Fruit fly (Drosophila melanogaster) whole organism, prepupa: ENCODE data around the gene CG8665.
A peak's percentile ranks its signal among the peaks of the same experiment; 100 is the strongest.

Experiments used
- CG10669 ChIP-seq: fragments of 200-800 bp; sonication (Bioruptor generic); optimal IDR thresholded peaks from 3 replicates; lab custom pipeline; 2018; ENCODE audit warnings: missing biosample characterization, mild to moderate bottlenecking, missing genetic modification characterization, moderate library complexity
- CG11902 ChIP-seq: fragments of 200-800 bp; sonication (Bioruptor generic); optimal IDR thresholded peaks from 3 replicates; lab custom pipeline; 2016; ENCODE audit warnings: missing biosample characterization, missing genetic modification characterization
- CG15336 ChIP-seq: fragments of 200-800 bp; sonication (Bioruptor generic); IDR thresholded peaks from 2 replicates; pipeline ENCODE4 v1.3.6; 2022; ENCODE audit warnings: missing biosample characterization, missing genetic modification characterization
- CG1621 ChIP-seq: fragments of 200-800 bp; sonication (Bioruptor generic); optimal IDR thresholded peaks from 3 replicates; lab custom pipeline; 2018; ENCODE audit warnings: missing biosample characterization, mild to moderate bottlenecking, missing genetic modification characterization
- CG16779 ChIP-seq: fragments of 200-800 bp; sonication (Bioruptor generic); optimal IDR thresholded peaks from 3 replicates; lab custom pipeline; 2017; ENCODE audit warnings: missing biosample characterization, mild to moderate bottlenecking, missing genetic modification characterization
- CG3032 ChIP-seq: fragments of 200-800 bp; optimal IDR thresholded peaks from 2 replicates; lab custom pipeline; 2019; ENCODE audit warnings: missing biosample characterization, mild to moderate bottlenecking, missing genetic modification characterization, moderate library complexity
- CG4318 ChIP-seq: fragments of 200-800 bp; sonication (Bioruptor generic); optimal IDR thresholded peaks from 3 replicates; lab custom pipeline; 2017; ENCODE audit warnings: missing biosample characterization, mild to moderate bottlenecking, missing genetic modification characterization
- CG6792 ChIP-seq: fragments of 200-800 bp; sonication (Bioruptor generic); optimal IDR thresholded peaks from 3 replicates; lab custom pipeline; 2016; ENCODE audit warnings: missing biosample characterization, missing genetic modification characterization
- CG6854 ChIP-seq: fragments of 200-800 bp; sonication (Bioruptor generic); optimal IDR thresholded peaks from 2 replicates; lab custom pipeline; 2017; ENCODE audit warnings: missing biosample characterization, mild to moderate bottlenecking, missing genetic modification characterization
- CG8119 ChIP-seq: fragments of 200-800 bp; sonication (Bioruptor generic); IDR thresholded peaks from 3 replicates; pipeline ENCODE4 v1.3.6; 2022; ENCODE audit warnings: missing biosample characterization, missing genetic modification characterization
- CG8319 ChIP-seq: fragments of 200-800 bp; sonication (Bioruptor generic); optimal IDR thresholded peaks from 3 replicates; lab custom pipeline; 2016; ENCODE audit warnings: missing biosample characterization, missing genetic modification characterization
- Eip75B ChIP-seq: fragments of 200-800 bp; sonication (Bioruptor generic); optimal IDR thresholded peaks from 3 replicates; lab custom pipeline; 2016; ENCODE audit warnings: missing biosample characterization, missing genetic modification characterization
- Eip78C ChIP-seq: fragments of 200-800 bp; sonication (Bioruptor generic); peaks from one replicate; lab custom pipeline; 2016; ENCODE audit warnings: missing biosample characterization, missing genetic modification characterization
- Ets21C ChIP-seq: fragments of 200-800 bp; sonication (Bioruptor generic); optimal IDR thresholded peaks from 3 replicates; lab custom pipeline; 2016; ENCODE audit warnings: missing biosample characterization, missing genetic modification characterization
- Ets96B ChIP-seq: fragments of 200-800 bp; optimal IDR thresholded peaks from 2 replicates; lab custom pipeline; 2019; ENCODE audit warnings: missing biosample characterization, mild to moderate bottlenecking, missing genetic modification characterization, moderate library complexity
- Gug ChIP-seq: fragments of 200-800 bp; sonication (Bioruptor generic); IDR thresholded peaks from 2 replicates; pipeline ENCODE4 v1.3.6; 2022; ENCODE audit warnings: missing biosample characterization, missing genetic modification characterization
- Hr38 ChIP-seq: sonication (Bioruptor generic); optimal IDR thresholded peaks from 2 replicates; lab custom pipeline; 2016; ENCODE audit warnings: missing biosample characterization, missing genetic modification characterization
- Hr4 ChIP-seq: fragments of 200-800 bp; sonication (Bioruptor generic); optimal IDR thresholded peaks from 3 replicates; lab custom pipeline; 2016; ENCODE audit warnings: missing biosample characterization, missing genetic modification characterization
- Met ChIP-seq: fragments of 200-800 bp; sonication (Bioruptor generic); optimal IDR thresholded peaks from 3 replicates; lab custom pipeline; 2016; ENCODE audit warnings: missing biosample characterization, missing genetic modification characterization
- OdsH ChIP-seq: fragments of 200-800 bp; sonication (Bioruptor generic); optimal IDR thresholded peaks from 3 replicates; lab custom pipeline; 2016; ENCODE audit warnings: missing biosample characterization, missing genetic modification characterization
- Smox ChIP-seq: fragments of 200-800 bp; sonication (Bioruptor generic); optimal IDR thresholded peaks from 3 replicates; lab custom pipeline; 2016; ENCODE audit warnings: missing biosample characterization, missing genetic modification characterization
- Sox102F ChIP-seq: fragments of 200-800 bp; sonication (Bioruptor generic); optimal IDR thresholded peaks from 2 replicates; lab custom pipeline; 2016; ENCODE audit warnings: missing biosample characterization, mild to moderate bottlenecking, missing genetic modification characterization
- Sox14 ChIP-seq: fragments of 200-800 bp; sonication (Bioruptor generic); optimal IDR thresholded peaks from 3 replicates; lab custom pipeline; 2016; ENCODE audit warnings: missing biosample characterization, missing genetic modification characterization
- Sox15 ChIP-seq: fragments of 200-800 bp; sonication (Bioruptor generic); optimal IDR thresholded peaks from 3 replicates; lab custom pipeline; 2016; ENCODE audit warnings: missing biosample characterization, missing genetic modification characterization
- achi ChIP-seq: fragments of 200-800 bp; sonication (Bioruptor generic); optimal IDR thresholded peaks from 3 replicates; lab custom pipeline; 2016; ENCODE audit warnings: missing biosample characterization, missing genetic modification characterization
- acj6 ChIP-seq: fragments of 200-800 bp; sonication (Bioruptor generic); optimal IDR thresholded peaks from 3 replicates; lab custom pipeline; 2016; ENCODE audit warnings: missing biosample characterization, missing genetic modification characterization
- cyc ChIP-seq: fragments of 200-800 bp; sonication (Bioruptor generic); optimal IDR thresholded peaks from 3 replicates; lab custom pipeline; 2016; ENCODE audit warnings: missing biosample characterization, missing genetic modification characterization
- dac ChIP-seq: fragments of 200-800 bp; sonication (Bioruptor generic); optimal IDR thresholded peaks from 2 replicates; lab custom pipeline; 2017; ENCODE audit warnings: missing biosample characterization, mild to moderate bottlenecking, missing genetic modification characterization
- eg ChIP-seq: fragments of 200-800 bp; sonication (Bioruptor generic); IDR thresholded peaks from 3 replicates; pipeline ENCODE4 v1.3.6; 2022; ENCODE audit warnings: missing biosample characterization, missing genetic modification characterization
- fd59A ChIP-seq: fragments of 200-800 bp; sonication (Bioruptor generic); optimal IDR thresholded peaks from 2 replicates; lab custom pipeline; 2017; ENCODE audit warnings: missing biosample characterization, mild to moderate bottlenecking, missing genetic modification characterization, missing genetic modification reagents
- lz ChIP-seq: fragments of 200-800 bp; sonication (Bioruptor generic); optimal IDR thresholded peaks from 3 replicates; lab custom pipeline; 2016; ENCODE audit warnings: missing biosample characterization, missing genetic modification characterization
- net ChIP-seq: fragments of 200-800 bp; sonication (Bioruptor generic); optimal IDR thresholded peaks from 3 replicates; lab custom pipeline; 2016; ENCODE audit warnings: missing biosample characterization, missing genetic modification characterization
- pdm3 ChIP-seq: fragments of 200-800 bp; sonication (Bioruptor generic); optimal IDR thresholded peaks from 3 replicates; lab custom pipeline; 2016; ENCODE audit warnings: missing biosample characterization, missing genetic modification characterization
- ss ChIP-seq, 2 experiments: fragments of 200-800 bp; sonication (Bioruptor generic); optimal IDR thresholded peaks; 2 replicates in 1 of 2; 3 replicates in 1 of 2; lab custom pipeline; 2017 to 2018; ENCODE audit warnings: mild to moderate bottlenecking in 2 of 2, missing biosample characterization in 2 of 2, missing genetic modification characterization in 2 of 2, moderate library complexity in 1 of 2
- svp ChIP-seq: fragments of 200-800 bp; sonication (Bioruptor generic); peaks from one replicate; lab custom pipeline; 2016; ENCODE audit warnings: missing biosample characterization, missing genetic modification characterization
- topi ChIP-seq: fragments of 200-800 bp; sonication (Bioruptor generic); optimal IDR thresholded peaks from 3 replicates; lab custom pipeline; 2016; ENCODE audit warnings: missing biosample characterization, missing genetic modification characterization
- vri ChIP-seq: fragments of 200-800 bp; sonication (Bioruptor generic); optimal IDR thresholded peaks from 3 replicates; lab custom pipeline; 2016; ENCODE audit warnings: missing biosample characterization, mild to moderate bottlenecking, missing genetic modification characterization

CG8665 gene

dm6 chr2L:21367296-21367695 lies 3.7 kb upstream of the CG8665 start:
- TF ChIP-seq Met (no peak), Sox14 (GFP tag; lab: Kevin White, UChicago) (no peak), fd59A (GFP tag; lab: Kevin White, UChicago) (no peak), svp (GFP tag; lab: Kevin White, UChicago) (peak; percentile 42), CG8119 (GFP tag; lab: Robert Waterston, UW) (no peak), CG4318 (GFP tag; lab: Kevin White, UChicago) (no peak), lz (GFP tag; lab: Kevin White, UChicago) (no peak)

dm6 chr2L:21369606-21370005 lies 1.4 kb upstream of the CG8665 start, which contains the start of gene Gr39b:
Gene Gr39b (minus strand): TSS chr2L:21369706.
- TF ChIP-seq dac (no peak), vri (GFP tag; lab: Kevin White, UChicago) (no peak), Sox102F (GFP tag; lab: Kevin White, UChicago) (no peak), topi (GFP tag; lab: Kevin White, UChicago) (no peak), pdm3 (GFP tag; lab: Kevin White, UChicago) (no peak), lz (GFP tag; lab: Kevin White, UChicago) (no peak), CG1621 (no peak), Eip75B (no peak), Smox (no peak), CG11902 (GFP tag; lab: Kevin White, UChicago) (no peak), CG6854 (no peak), Gug (no peak), Hr4 (GFP tag; lab: Kevin White, UChicago) (no peak), eg (GFP tag; lab: Robert Waterston, UW) (no peak), fd59A (GFP tag; lab: Kevin White, UChicago) (no peak)

- TF ChIP-seq Eip78C (GFP tag; lab: Kevin White, UChicago): no peak
- no peak for TF ChIP-seq CG3032 (tag; lab: Kevin White, UChicago)
- no peak for TF ChIP-seq CG15336 (GFP tag; lab: Robert Waterston, UW)
- no peak for TF ChIP-seq CG10669 (GFP tag; lab: Kevin White, UChicago)
Observed at dm6 chr2L:21377984-21378383, 7.0 kb downstream of the CG8665 start.

- TF ChIP-seq cyc: no peak
- peak; percentile 29 for TF ChIP-seq Eip78C (GFP tag; lab: Kevin White, UChicago)
- TF ChIP-seq CG6854: no peak
- no peak for TF ChIP-seq CG15336 (GFP tag; lab: Robert Waterston, UW)
- no peak for TF ChIP-seq net
Observed at dm6 chr2L:21379790-21380349, 8.8 kb downstream of the CG8665 start, which contains the start of gene nrv3. Gene nrv3 (plus strand): TSS chr2L:21380000.

- no peak for TF ChIP-seq Ets21C (GFP tag; lab: Kevin White, UChicago)
- TF ChIP-seq Sox15: no peak
- TF ChIP-seq CG6792 (GFP tag; lab: Kevin White, UChicago): no peak
- TF ChIP-seq CG3032 (tag; lab: Kevin White, UChicago): no peak
- TF ChIP-seq acj6 (GFP tag; lab: Kevin White, UChicago): no peak
- no peak for TF ChIP-seq ss (GFP tag; optimal IDR thresholded peaks at IDR 0.05; lab: Kevin White, UChicago)
- TF ChIP-seq Hr38 (GFP tag; lab: Kevin White, UChicago): no peak
- no peak for TF ChIP-seq achi
- no peak for TF ChIP-seq CG11902 (GFP tag; lab: Kevin White, UChicago)
- TF ChIP-seq CG8319 (GFP tag; lab: Kevin White, UChicago): no peak
- TF ChIP-seq Smox: no peak
- TF ChIP-seq Ets96B (tag; lab: Kevin White, UChicago): no peak
- no peak for TF ChIP-seq OdsH
- TF ChIP-seq CG16779 (tag; lab: Kevin White, UChicago): no peak
- TF ChIP-seq Sox102F (GFP tag; lab: Kevin White, UChicago): no peak
Observed at dm6 chr2L:21381379-21381778, 10.4 kb downstream of the CG8665 start.
